Fruit fly (Drosophila melanogaster): ENCODE results near the gene Gss2.

The Gss2 gene

dm6 chrX:17907184-17908006, 7.9 kb downstream of the Gss2 start, which contains the start of the genes CG7772 and Vps4 (continued):
- no peak for TF ChIP-seq CG17385 (GFP tag; optimal IDR thresholded peaks at IDR 0.05)
- TF ChIP-seq crc (GFP tag; optimal IDR thresholded peaks at IDR 0.05), result no peak
- peak; percentile 87 for TF ChIP-seq sqz (GFP tag; optimal IDR thresholded peaks at IDR 0.05)
- TF ChIP-seq Dp (GFP tag; optimal IDR thresholded peaks at IDR 0.05), result peak; percentile 85
- TF ChIP-seq chm (GFP tag; IDR thresholded peaks at IDR 0.05), result no peak
- no peak for TF ChIP-seq Dfd (GFP tag; optimal IDR thresholded peaks at IDR 0.05)
- TF ChIP-seq h (optimal IDR thresholded peaks at IDR 0.05), result no peak
- TF ChIP-seq pum (GFP tag; optimal IDR thresholded peaks at IDR 0.05), result no peak
- no peak for TF ChIP-seq Trl (optimal IDR thresholded peaks at IDR 0.05)
- no peak for TF ChIP-seq Trl (GFP tag; optimal IDR thresholded peaks at IDR 0.05)
- TF ChIP-seq CG8388 (GFP tag; optimal IDR thresholded peaks at IDR 0.05), result no peak
- TF ChIP-seq CG1832 (GFP tag; optimal IDR thresholded peaks at IDR 0.05), result no peak
- no peak for TF ChIP-seq Kr (GFP tag; optimal IDR thresholded peaks at IDR 0.05)
- TF ChIP-seq trem (tag; optimal IDR thresholded peaks at IDR 0.05), result peak; percentile 24
- TF ChIP-seq CG6765 (GFP tag; optimal IDR thresholded peaks at IDR 0.05), result no peak
- no peak for TF ChIP-seq nau (GFP tag; optimal IDR thresholded peaks at IDR 0.05)
- TF ChIP-seq E2f2 (GFP tag; IDR thresholded peaks at IDR 0.05), result peak; percentile 90
- peak; percentile 68 for TF ChIP-seq CG4617 (GFP tag; optimal IDR thresholded peaks at IDR 0.05; ENCODE audit: borderline replicate concordance)
- no peak for TF ChIP-seq CG17568 (GFP tag; optimal IDR thresholded peaks at IDR 0.05)
- TF ChIP-seq Ssrp (tag; optimal IDR thresholded peaks at IDR 0.05), result no peak
- no peak for TF ChIP-seq CG7745 (tag; optimal IDR thresholded peaks at IDR 0.05)
- TF ChIP-seq sd (tag; optimal IDR thresholded peaks at IDR 0.05), result peak; percentile 93
- no peak for TF ChIP-seq Ravus (GFP tag; IDR thresholded peaks at IDR 0.05)
- TF ChIP-seq CG10209 (GFP tag; optimal IDR thresholded peaks at IDR 0.05), result no peak
- TF ChIP-seq CG12219 (GFP tag; optimal IDR thresholded peaks at IDR 0.05), result no peak
- no peak for TF ChIP-seq CG11093 (GFP tag; IDR thresholded peaks at IDR 0.05)
- no peak for TF ChIP-seq Doc2 (GFP tag; IDR thresholded peaks at IDR 0.05)
- TF ChIP-seq CG32532 (GFP tag; IDR thresholded peaks at IDR 0.05), result no peak
- peak; percentile 71 for TF ChIP-seq CG32772 (GFP tag; IDR thresholded peaks at IDR 0.05)
- TF ChIP-seq CG2678 (tag; optimal IDR thresholded peaks at IDR 0.05), result no peak
- peak in 1 of 2 experiments; percentile 44 for TF ChIP-seq Pdp1 (GFP tag; optimal IDR thresholded peaks at IDR 0.05)
- TF ChIP-seq Eip74EF (GFP tag; optimal IDR thresholded peaks at IDR 0.05), result no peak
- TF ChIP-seq B-H2 (GFP tag; optimal IDR thresholded peaks at IDR 0.05), result no peak
- TF ChIP-seq org-1 (GFP tag; optimal IDR thresholded peaks at IDR 0.05), result no peak
- no peak for TF ChIP-seq inv (GFP tag; IDR thresholded peaks at IDR 0.05; ENCODE audit: partially characterized antibody)
- TF ChIP-seq CG7987 (GFP tag; optimal IDR thresholded peaks at IDR 0.05), result no peak
- no peak for TF ChIP-seq usp (GFP tag; optimal IDR thresholded peaks at IDR 0.05)
- no peak for TF ChIP-seq CG4707 (GFP tag; optimal IDR thresholded peaks at IDR 0.05)
- TF ChIP-seq dm (GFP tag; optimal IDR thresholded peaks at IDR 0.05), result no peak
- TF ChIP-seq tup (GFP tag; optimal IDR thresholded peaks at IDR 0.05), result no peak
- TF ChIP-seq CG3407 (GFP tag; optimal IDR thresholded peaks at IDR 0.05), result no peak
- TF ChIP-seq HHEX (GFP tag; optimal IDR thresholded peaks at IDR 0.05), result no peak
- TF ChIP-seq HLH54F (GFP tag; optimal IDR thresholded peaks at IDR 0.05), result peak; percentile 3
- TF ChIP-seq CG14860 (GFP tag; IDR thresholded peaks at IDR 0.05; ENCODE audit: partially characterized antibody), result no peak
- TF ChIP-seq Max (GFP tag; optimal IDR thresholded peaks at IDR 0.05), result no peak
- no peak for TF ChIP-seq CG6254 (GFP tag; optimal IDR thresholded peaks at IDR 0.05)
- TF ChIP-seq Vsx1 (GFP tag; optimal IDR thresholded peaks at IDR 0.05), result no peak
- TF ChIP-seq vfl (GFP tag; optimal IDR thresholded peaks at IDR 0.05), result no peak
- no peak for TF ChIP-seq vnd (GFP tag; IDR thresholded peaks at IDR 0.05; ENCODE audit: partially characterized antibody)
